Fruit fly (Drosophila melanogaster) whole organism, embryonic: ENCODE results near the gene IscU.

Experiments used
- CG10147 ChIP-seq: fragments of 200-800 bp; sonication (Bioruptor generic); optimal IDR thresholded peaks from 2 replicates; lab custom pipeline; 2019; ENCODE audit warnings: missing biosample characterization, mild to moderate bottlenecking, missing genetic modification characterization, moderate library complexity
- CG10366 ChIP-seq: fragments of 200-800 bp; sonication (Bioruptor generic); IDR thresholded peaks from 2 replicates; pipeline ENCODE4 v1.3.6; 2022; ENCODE audit warnings: missing biosample characterization, missing genetic modification characterization
- CG11247 ChIP-seq: fragments of 200-800 bp; sonication (Bioruptor generic); IDR thresholded peaks from 2 replicates; pipeline ENCODE4 v1.3.6; 2022; ENCODE audit warnings: missing biosample characterization, missing genetic modification characterization
- CG11504 ChIP-seq: fragments of 200-800 bp; sonication (Bioruptor generic); optimal IDR thresholded peaks from 3 replicates; lab custom pipeline; 2019; ENCODE audit warnings: missing biosample characterization, mild to moderate bottlenecking, missing genetic modification characterization, moderate library complexity
- CG12236 ChIP-seq: fragments of 200-800 bp; sonication (Bioruptor generic); optimal IDR thresholded peaks from 2 replicates; lab custom pipeline; 2016; ENCODE audit warnings: missing biosample characterization, missing genetic modification characterization
- CG12299 ChIP-seq: fragments of 200-800 bp; sonication (Bioruptor generic); optimal IDR thresholded peaks from 2 replicates; lab custom pipeline; 2018; ENCODE audit warnings: missing biosample characterization, mild to moderate bottlenecking, missing genetic modification characterization
- CG13287 ChIP-seq: fragments of 200-800 bp; sonication (Bioruptor generic); IDR thresholded peaks from 2 replicates; pipeline ENCODE4 v1.3.6; 2022; ENCODE audit warnings: missing biosample characterization, missing genetic modification characterization; ENCODE audit not compliant: partially characterized antibody
- CG13296 ChIP-seq: fragments of 200-800 bp; sonication (Bioruptor generic); optimal IDR thresholded peaks from 3 replicates; lab custom pipeline; 2018; ENCODE audit warnings: missing biosample characterization, mild to moderate bottlenecking, missing genetic modification characterization
- CG14667 ChIP-seq: fragments of 200-800 bp; sonication (Bioruptor generic); IDR thresholded peaks from 2 replicates; pipeline ENCODE4 v1.3.6; 2022; ENCODE audit warnings: missing biosample characterization, missing genetic modification characterization
- CG1602 ChIP-seq: fragments of 200-800 bp; sonication (Bioruptor generic); optimal IDR thresholded peaks from 3 replicates; lab custom pipeline; 2016; ENCODE audit warnings: missing biosample characterization, missing genetic modification characterization
- CG17186 ChIP-seq: fragments of 200-800 bp; sonication (Bioruptor generic); optimal IDR thresholded peaks from 3 replicates; lab custom pipeline; 2017; ENCODE audit warnings: missing biosample characterization, missing genetic modification reagents, missing genetic modification characterization
- CG17802 ChIP-seq: fragments of 200-800 bp; sonication (Bioruptor generic); optimal IDR thresholded peaks from 2 replicates; lab custom pipeline; 2018; ENCODE audit warnings: missing biosample characterization, mild to moderate bottlenecking, missing genetic modification characterization, moderate library complexity
- CG17829 ChIP-seq: fragments of 200-800 bp; optimal IDR thresholded peaks from 2 replicates; lab custom pipeline; 2019; ENCODE audit warnings: missing biosample characterization, mild to moderate bottlenecking, missing genetic modification characterization, moderate library complexity
- CG30403 ChIP-seq: fragments of 200-800 bp; sonication (Bioruptor generic); optimal IDR thresholded peaks from 3 replicates; lab custom pipeline; 2016; ENCODE audit warnings: missing biosample characterization, missing genetic modification characterization
- CG4404 ChIP-seq: fragments of 200-800 bp; sonication (Bioruptor generic); IDR thresholded peaks from 2 replicates; pipeline ENCODE4 v1.3.6; 2022; ENCODE audit warnings: missing biosample characterization, missing genetic modification characterization
- CG6689 ChIP-seq: fragments of 200-800 bp; sonication (Bioruptor generic); IDR thresholded peaks from 2 replicates; pipeline ENCODE4 v1.3.6; 2022; ENCODE audit warnings: missing biosample characterization, missing genetic modification characterization
- CG7839 ChIP-seq: fragments of 200-800 bp; sonication (Bioruptor generic); optimal IDR thresholded peaks from 3 replicates; lab custom pipeline; 2018; ENCODE audit warnings: missing biosample characterization, mild to moderate bottlenecking, missing genetic modification characterization, moderate library complexity
- CG9727 ChIP-seq: fragments of 200-800 bp; sonication (Bioruptor generic); optimal IDR thresholded peaks from 3 replicates; lab custom pipeline; 2017; ENCODE audit warnings: missing biosample characterization, mild to moderate bottlenecking, missing genetic modification characterization
- Camta ChIP-seq: fragments of 200-800 bp; sonication (Bioruptor generic); optimal IDR thresholded peaks from 2 replicates; lab custom pipeline; 2016; ENCODE audit warnings: missing biosample characterization, missing genetic modification characterization
- D19B ChIP-seq: fragments of 200-800 bp; sonication (Bioruptor generic); optimal IDR thresholded peaks from 2 replicates; lab custom pipeline; 2017; ENCODE audit warnings: missing biosample characterization, mild to moderate bottlenecking, missing genetic modification characterization
- Deaf1 ChIP-seq: fragments of 200-800 bp; optimal IDR thresholded peaks from 3 replicates; lab custom pipeline; 2019; ENCODE audit warnings: missing biosample characterization, mild to moderate bottlenecking, missing genetic modification characterization, moderate library complexity
- HHEX ChIP-seq: fragments of 200-800 bp; sonication (Bioruptor generic); optimal IDR thresholded peaks from 3 replicates; lab custom pipeline; 2017; ENCODE audit warnings: missing biosample characterization, mild to moderate bottlenecking, missing genetic modification characterization, missing genetic modification reagents
- HmgZ ChIP-seq: fragments of 200-800 bp; sonication (Bioruptor generic); optimal IDR thresholded peaks from 2 replicates; lab custom pipeline; 2018; ENCODE audit warnings: missing biosample characterization, mild to moderate bottlenecking, missing genetic modification characterization
- Hr51 ChIP-seq, 2 experiments: fragments of 200-800 bp; sonication (Bioruptor generic); optimal IDR thresholded peaks; 2 replicates in 1 of 2; 3 replicates in 1 of 2; lab custom pipeline; 2016 to 2018; ENCODE audit warnings: missing biosample characterization in 2 of 2, missing genetic modification characterization in 2 of 2, mild to moderate bottlenecking in 1 of 2, moderate library complexity in 1 of 2
- Mrtf ChIP-seq: fragments of 200-800 bp; sonication (Bioruptor generic); IDR thresholded peaks from 3 replicates; pipeline ENCODE4 v1.3.6; 2022; ENCODE audit warnings: missing biosample characterization, missing genetic modification characterization
- NFAT ChIP-seq: fragments of 200-800 bp; sonication (Bioruptor generic); IDR thresholded peaks from 2 replicates; pipeline ENCODE4 v1.3.6; 2022; ENCODE audit warnings: missing biosample characterization, missing genetic modification characterization
- Ptx1 ChIP-seq: fragments of 200-800 bp; sonication (Bioruptor generic); IDR thresholded peaks from 2 replicates; pipeline ENCODE4 v1.3.6; 2022; ENCODE audit warnings: missing biosample characterization, missing genetic modification characterization
- Rfx ChIP-seq: fragments of 200-800 bp; sonication (Bioruptor generic); IDR thresholded peaks from 2 replicates; pipeline ENCODE4 v1.3.6; 2022; ENCODE audit warnings: missing biosample characterization, missing genetic modification characterization
- bsh ChIP-seq, 2 experiments: fragments of 200-800 bp; sonication (Bioruptor generic); optimal IDR thresholded peaks; 2 replicates each; lab custom pipeline; 2017 to 2018; ENCODE audit warnings: mild to moderate bottlenecking in 2 of 2, missing biosample characterization in 2 of 2, missing genetic modification characterization in 2 of 2, moderate library complexity in 1 of 2
- croc ChIP-seq: fragments of 200-800 bp; sonication (Bioruptor generic); conservative IDR thresholded peaks from 3 replicates; pipeline ENCODE4 v1.3.6; 2022; ENCODE audit warnings: missing biosample characterization, missing genetic modification characterization
- dpn ChIP-seq, 2 experiments: fragments of 200-800 bp; sonication (Bioruptor generic); optimal IDR thresholded peaks; 3 replicates each; lab custom pipeline; 2016; ENCODE audit warnings: missing biosample characterization in 2 of 2, missing genetic modification characterization in 2 of 2
- grau ChIP-seq: fragments of 200-800 bp; optimal IDR thresholded peaks from 3 replicates; lab custom pipeline; 2019; ENCODE audit warnings: missing biosample characterization, mild to moderate bottlenecking, missing genetic modification characterization, moderate library complexity
- gsb-n ChIP-seq: fragments of 200-800 bp; sonication (Bioruptor generic); optimal IDR thresholded peaks from 3 replicates; lab custom pipeline; 2018; ENCODE audit warnings: missing biosample characterization, mild to moderate bottlenecking, missing genetic modification characterization
- luna ChIP-seq: fragments of 200-800 bp; sonication (Bioruptor generic); optimal IDR thresholded peaks from 2 replicates; lab custom pipeline; 2016; ENCODE audit warnings: missing biosample characterization, missing genetic modification characterization
- nom ChIP-seq: fragments of 200-800 bp; sonication (Bioruptor generic); optimal IDR thresholded peaks from 2 replicates; lab custom pipeline; 2017; ENCODE audit warnings: missing biosample characterization, missing genetic modification characterization, mild to moderate bottlenecking, moderate library complexity, missing genetic modification reagents
- peb ChIP-seq: fragments of 200-800 bp; sonication (Bioruptor generic); IDR thresholded peaks from 2 replicates; pipeline ENCODE4 v1.3.6; 2022; ENCODE audit warnings: missing biosample characterization, missing genetic modification characterization
- pnt ChIP-seq: fragments of 200-800 bp; sonication (Bioruptor generic); optimal IDR thresholded peaks from 3 replicates; lab custom pipeline; 2016; ENCODE audit warnings: missing biosample characterization, missing genetic modification characterization
- prd ChIP-seq, 3 experiments: fragments of >200 bp in 2 of 3; fragments of 200-800 bp in 1 of 3; sonication (Bioruptor generic) in 1 of 3; optimal IDR thresholded peaks in 2 of 3; IDR thresholded peaks in 1 of 3; 2 replicates in 2 of 3; 3 replicates in 1 of 3; pipeline versions ENCODE4 v1.3.6 to Lab custom; 2017 to 2022; ENCODE audit warnings: missing biosample characterization in 1 of 3, missing genetic modification characterization in 1 of 3
- salm ChIP-seq: fragments of 200-800 bp; sonication (Bioruptor generic); optimal IDR thresholded peaks from 2 replicates; lab custom pipeline; 2018; ENCODE audit warnings: missing biosample characterization, mild to moderate bottlenecking, missing genetic modification characterization
- seq ChIP-seq: fragments of 200-800 bp; sonication (Bioruptor generic); IDR thresholded peaks from 2 replicates; pipeline ENCODE4 v1.3.6; 2022; ENCODE audit warnings: missing biosample characterization, missing genetic modification characterization
- sim ChIP-seq: fragments of 200-800 bp; sonication (Bioruptor generic); IDR thresholded peaks from 2 replicates; pipeline ENCODE4 v1.3.6; 2022; ENCODE audit warnings: missing biosample characterization, missing genetic modification characterization
- sob ChIP-seq: fragments of 200-800 bp; sonication (Bioruptor generic); IDR thresholded peaks from 2 replicates; pipeline ENCODE4 v1.3.6; 2022; ENCODE audit warnings: missing biosample characterization, missing genetic modification characterization
- tap ChIP-seq: fragments of 200-800 bp; optimal IDR thresholded peaks from 3 replicates; lab custom pipeline; 2019; ENCODE audit warnings: missing biosample characterization, mild to moderate bottlenecking, missing genetic modification characterization, moderate library complexity
- tin ChIP-seq: fragments of 200-800 bp; sonication (Bioruptor generic); optimal IDR thresholded peaks from 3 replicates; lab custom pipeline; 2016; ENCODE audit warnings: missing biosample characterization, missing genetic modification characterization
- toy ChIP-seq: fragments of 200-800 bp; sonication (Bioruptor generic); IDR thresholded peaks from 2 replicates; pipeline ENCODE4 v1.3.6; 2022; ENCODE audit warnings: missing biosample characterization, missing genetic modification characterization
- usp ChIP-seq: fragments of >200 bp; optimal IDR thresholded peaks from 2 replicates; lab custom pipeline; 2017; ENCODE audit warnings: missing biosample characterization, missing genetic modification characterization
- wdn ChIP-seq: fragments of 200-800 bp; sonication (Bioruptor generic); IDR thresholded peaks from 2 replicates; pipeline ENCODE4 v1.3.6; 2022; ENCODE audit warnings: missing biosample characterization, missing genetic modification characterization
- wek ChIP-seq: fragments of 200-800 bp; sonication (Bioruptor generic); optimal IDR thresholded peaks from 3 replicates; lab custom pipeline; 2018; ENCODE audit warnings: missing biosample characterization, mild to moderate bottlenecking, missing genetic modification characterization, moderate library complexity

IscU gene

dm6 chr3R:8788722-8789400 lies 35.1 kb downstream of the IscU start (continued):
- TF ChIP-seq Ptx1 (peak; percentile 85), D19B (GFP tag; lab: Kevin White, UChicago) (no peak), Rfx (GFP tag; lab: Robert Waterston, UW) (0 out of 2 replicates have a peak, but pooled peaks have one; percentile 33), CG4404 (0 out of 2 replicates have a peak, but pooled peaks have one; percentile 10), luna (GFP tag; lab: Kevin White, UChicago) (no peak), gsb-n (peak; percentile 2), CG14667 (GFP tag; lab: Robert Waterston, UW) (peak; percentile 52; the same call in 1 of the 2 replicates), toy (no peak), NFAT (GFP tag; lab: Robert Waterston, UW) (0 out of 2 replicates have a peak, but pooled peaks have one; percentile 5), dpn (GFP tag; optimal IDR thresholded peaks at IDR 0.05; lab: Kevin White, UChicago) (no peak), sob (GFP tag; lab: Robert Waterston, UW) (peak; percentile 34; the same call in 1 of the 2 replicates), wek (GFP tag; lab: Kevin White, UChicago) (no peak), CG13287 (GFP tag; lab: Robert Waterston, UW) (no peak), HHEX (GFP tag; lab: Kevin White, UChicago) (peak; percentile 1), peb (GFP tag; lab: Robert Waterston, UW) (peak; percentile 47; the same call in 1 of the 2 replicates), CG1602 (peak; percentile 43), CG10366 (GFP tag; lab: Robert Waterston, UW) (peak; percentile 65), CG7839 (tag; lab: Kevin White, UChicago) (peak; percentile 63), CG10147 (GFP tag; lab: Kevin White, UChicago) (peak; percentile 21), seq (peak; percentile 44), CG13296 (peak; percentile 19), nom (GFP tag; lab: Kevin White, UChicago) (no peak), CG17802 (peak; percentile 16), CG12236 (GFP tag; lab: Kevin White, UChicago) (no peak), CG11247 (GFP tag; lab: Robert Waterston, UW) (peak; percentile 64), CG6689 (peak; percentile 75), wdn (GFP tag; lab: Robert Waterston, UW) (0 out of 2 replicates have a peak, but pooled peaks have one; percentile 16), usp (GFP tag; lab: Kevin White, UChicago) (no peak), croc (GFP tag; lab: Robert Waterston, UW) (0 out of 3 replicates have a peak, but pooled peaks have one; percentile 45), salm (tag; lab: Kevin White, UChicago) (peak; percentile 22), Camta (GFP tag; lab: Kevin White, UChicago) (no peak), pnt (no peak), HmgZ (tag; lab: Kevin White, UChicago) (no peak), bsh (GFP tag; optimal IDR thresholded peaks at IDR 0.05; lab: Kevin White, UChicago) (peak; percentile 54 to 68), CG12299 (tag; lab: Kevin White, UChicago) (no peak), CG17186 (GFP tag; lab: Kevin White, UChicago) (no peak), Mrtf (GFP tag; lab: Robert Waterston, UW) (peak; percentile 62; the same call in 1 of the 3 replicates), CG9727 (peak; percentile 39), CG30403 (GFP tag; lab: Kevin White, UChicago) (peak; percentile 41), Hr51 (GFP tag; optimal IDR thresholded peaks at IDR 0.05; lab: Kevin White, UChicago) (peak in 1 of 2 experiments; percentile 74), tap (tag; lab: Kevin White, UChicago) (peak; percentile 69), CG11504 (tag; lab: Kevin White, UChicago) (peak; percentile 77), prd (optimal IDR thresholded peaks at IDR 0.05; lab: Kevin White, UChicago) (no peak), prd (GFP tag; IDR thresholded peaks at IDR 0.05; lab: Robert Waterston, UW) (peak; percentile 69; the same call in 2 of the 3 replicates), CG17829 (tag; lab: Kevin White, UChicago) (peak; percentile 62), tin (peak; percentile 26), Deaf1 (tag; lab: Kevin White, UChicago) (no peak), grau (tag; lab: Kevin White, UChicago) (peak; percentile 42), sim (GFP tag; lab: Robert Waterston, UW) (peak; percentile 56; the same call in 1 of the 2 replicates)
